Worm (Caenorhabditis elegans) whole organism, late embryonic: Measurements from ENCODE around the gene srbc-36.

Source experiments
- K02D7.2 ChIP-seq: sonication (generic microtip); optimal IDR thresholded peaks from 2 replicates; lab custom pipeline; 2017; ENCODE audit warnings: mild to moderate bottlenecking, missing genetic modification characterization, missing compliant biosample characterization
- K09A11.1 ChIP-seq: sonication (generic microtip); optimal IDR thresholded peaks from 2 replicates; lab custom pipeline; 2017; ENCODE audit warnings: antibody characterized with exemption, mild to moderate bottlenecking, missing genetic modification characterization, missing compliant biosample characterization; ENCODE audit not compliant: insufficient read depth
- ceh-22 ChIP-seq: sonication (generic microtip); optimal IDR thresholded peaks from 2 replicates; lab custom pipeline; 2017; ENCODE audit warnings: missing biosample characterization, missing genetic modification characterization
- ceh-34 ChIP-seq: sonication (generic microtip); optimal IDR thresholded peaks from 2 replicates; lab custom pipeline; 2016; ENCODE audit warnings: mild to moderate bottlenecking, missing genetic modification characterization, missing compliant biosample characterization
- dmd-4 ChIP-seq: sonication (generic microtip); optimal IDR thresholded peaks from 2 replicates; lab custom pipeline; 2016; ENCODE audit warnings: borderline replicate concordance, missing genetic modification characterization, missing compliant biosample characterization
- elt-4 ChIP-seq: sonication (generic microtip); optimal IDR thresholded peaks from 2 replicates; lab custom pipeline; 2016; ENCODE audit warnings: missing genetic modification characterization, missing compliant biosample characterization
- lin-11 ChIP-seq: fragments of 200-800 bp; sonication (Bioruptor generic); optimal IDR thresholded peaks from 2 replicates; lab custom pipeline; 2018; ENCODE audit warnings: mild to moderate bottlenecking, missing genetic modification characterization, missing compliant biosample characterization
- nfya-1 ChIP-seq: sonication (generic microtip); optimal IDR thresholded peaks from 2 replicates; lab custom pipeline; 2017; ENCODE audit warnings: missing genetic modification characterization, mild to moderate bottlenecking, missing compliant biosample characterization, antibody characterized with exemption, moderate library complexity
- nhr-11 ChIP-seq: fragments of 150-350 bp; optimal IDR thresholded peaks from 2 replicates; lab custom pipeline; 2014; ENCODE audit warnings: missing biosample characterization, missing genetic modification characterization
- pax-1 ChIP-seq: fragments of 150-350 bp; optimal IDR thresholded peaks from 2 replicates; lab custom pipeline; 2014; ENCODE audit warnings: missing biosample characterization, missing genetic modification characterization
- pha-4 ChIP-seq: fragments of 150-350 bp; optimal IDR thresholded peaks from 2 replicates; lab custom pipeline; 2018; ENCODE audit warnings: missing biosample characterization, missing genetic modification reagents, missing genetic modification characterization
- pros-1 ChIP-seq: fragments of 150-350 bp; optimal IDR thresholded peaks from 2 replicates; lab custom pipeline; 2014; ENCODE audit warnings: missing biosample characterization, missing genetic modification reagents, missing genetic modification characterization
- tbx-2 ChIP-seq: sonication (generic microtip); optimal IDR thresholded peaks from 2 replicates; lab custom pipeline; 2016; ENCODE audit warnings: missing genetic modification characterization, missing compliant biosample characterization

ce11 chrV:3451646-3452045 lies 38.7 kb downstream of the srbc-36 start:
- TF ChIP-seq pros-1 (tag; lab: Kevin White, UChicago) (no peak), tbx-2 (no peak), K09A11.1 (no peak), pax-1 (tag; lab: Kevin White, UChicago) (no peak), elt-4 (tag; lab: Kevin White, UChicago) (no peak), dmd-4 (tag; lab: Kevin White, UChicago) (no peak), lin-11 (tag; lab: Kevin White, UChicago) (no peak), ceh-34 (tag; lab: Kevin White, UChicago) (no peak), nfya-1 (tag; lab: Kevin White, UChicago) (no peak), K02D7.2 (no peak), pha-4 (tag; lab: Kevin White, UChicago) (no peak), nhr-11 (tag; lab: Kevin White, UChicago) (no peak), ceh-22 (tag; lab: Kevin White, UChicago) (no peak)
